Worm (Caenorhabditis elegans) whole organism, young adult: ENCODE results near the gene F53A9.6.

Experiments used
- Y79H2A.3 ChIP-seq: fragments of 200-800 bp; sonication (Bioruptor generic); conservative IDR thresholded peaks from 2 replicates; pipeline ENCODE4 v1.3.6; 2022; ENCODE audit warnings: missing genetic modification reagents, missing genetic modification characterization, missing compliant biosample characterization
- bed-2 ChIP-seq: fragments of 200-800 bp; sonication (Bioruptor generic); IDR thresholded peaks from 2 replicates; pipeline ENCODE4 v1.3.6; 2022; ENCODE audit warnings: missing genetic modification reagents, missing genetic modification characterization, missing compliant biosample characterization
- him-1 ChIP-seq: sonication (generic microtip); optimal IDR thresholded peaks from 2 replicates; lab custom pipeline; 2016; ENCODE audit warnings: missing genotype, missing genetic modification reagents, missing genetic modification characterization, missing compliant biosample characterization

DNA sequence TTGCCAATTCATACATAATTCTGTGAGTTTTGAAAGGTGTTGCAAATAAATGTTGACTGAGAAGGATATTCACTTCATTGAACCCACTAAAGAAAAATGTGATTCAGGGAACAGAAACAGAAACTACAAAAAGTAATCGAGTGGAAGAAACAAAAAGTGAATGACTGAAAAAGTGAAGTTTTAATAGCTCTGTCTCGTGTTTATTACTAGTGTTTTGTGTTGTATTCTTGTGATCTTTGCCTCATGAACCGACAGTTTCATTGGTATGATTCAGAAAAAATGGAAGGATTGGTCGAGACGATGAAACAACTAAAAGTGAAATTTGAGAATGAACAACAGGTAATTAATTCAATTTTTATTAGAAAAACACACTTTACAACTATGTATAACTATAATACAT lies 35.7 kb downstream of the F53A9.6 start:
- TF ChIP-seq bed-2 (GFP tag; lab: Robert Waterston, UW) (no peak), him-1 (tag; lab: Kevin White, UChicago) (no peak), Y79H2A.3 (no peak)
